Fruit fly (Drosophila melanogaster) ovary, adult (tissue): Measurements from ENCODE around the gene CG9312.

Experiments
- CG17801 ChIP-seq: fragments of 200-800 bp; optimal IDR thresholded peaks from 2 replicates; lab custom pipeline; 2019; ENCODE audit warnings: missing biosample characterization, mild to moderate bottlenecking, missing genetic modification characterization, moderate library complexity; ENCODE audit not compliant: partially characterized antibody

CG9312 gene

dm6 chr3R:13771195-13771594 lies 5.6 kb downstream of the CG9312 start, which contains the start of gene CG9297:
TSS of gene CG9297 (plus strand) at chr3R:13771495.
- TF ChIP-seq CG17801 = no peak

- no peak for TF ChIP-seq CG17801
Measured at dm6 chr3R:13773350-13773749, 7.8 kb downstream of the CG9312 start.

- no peak for TF ChIP-seq CG17801
Measured at dm6 chr3R:13779241-13779683, 13.7 kb downstream of the CG9312 start, which contains the start of the genes CG42375 and CG9288. TSS of gene CG42375 (plus strand) at chr3R:13779624. TSS of gene CG9288 (plus strand) at chr3R:13779624.

- TF ChIP-seq CG17801 = no peak
Measured at dm6 chr3R:13780769-13781168, 15.2 kb downstream of the CG9312 start, which contains the start of gene CG9286. TSS of gene CG9286 (plus strand) at chr3R:13780964.

dm6 chr3R:13782035-13782434 lies 16.5 kb downstream of the CG9312 start, which contains the start of gene Dip-B:
TSS of gene Dip-B (plus strand) at chr3R:13782288.
- no peak for TF ChIP-seq CG17801

dm6 chr3R:13782578-13782977 lies 17.0 kb downstream of the CG9312 start:
- TF ChIP-seq CG17801 = no peak

- no peak for TF ChIP-seq CG17801
Measured at dm6 chr3R:13783397-13783796, 17.8 kb downstream of the CG9312 start.

- no peak for TF ChIP-seq CG17801
Measured at dm6 chr3R:13785895-13786294, 20.3 kb downstream of the CG9312 start.

dm6 chr3R:13788224-13788623 lies 22.7 kb downstream of the CG9312 start:
- TF ChIP-seq CG17801 = no peak

dm6 chr3R:13788672-13789071 lies 23.1 kb downstream of the CG9312 start:
- TF ChIP-seq CG17801 = no peak

dm6 chr3R:13789617-13790277 lies 24.2 kb downstream of the CG9312 start:
- TF ChIP-seq CG17801 = no peak

dm6 chr3R:13790820-13791219 lies 25.3 kb downstream of the CG9312 start:
- TF ChIP-seq CG17801 = no peak

- no peak for TF ChIP-seq CG17801
Measured at dm6 chr3R:13793105-13793978, 27.8 kb downstream of the CG9312 start.

dm6 chr3R:13793979-13794665 lies 28.6 kb downstream of the CG9312 start:
- TF ChIP-seq CG17801 = no peak

- TF ChIP-seq CG17801 = no peak
Measured at dm6 chr3R:13794666-13795055, 29.1 kb downstream of the CG9312 start.

dm6 chr3R:13796071-13796470 lies 30.5 kb downstream of the CG9312 start:
- TF ChIP-seq CG17801 = no peak
